Fruit fly (Drosophila melanogaster) whole organism: Measurements from ENCODE around the gene CG15042.

Source experiments
- CG8478 ChIP-seq: fragments of >200 bp; optimal IDR thresholded peaks from 2 replicates; lab custom pipeline; 2018; ENCODE audit warnings: inconsistent platforms
- Dll ChIP-seq: fragments of >200 bp; optimal IDR thresholded peaks from 2 replicates; lab custom pipeline; 2017
- EcR ChIP-seq, 2 experiments: fragments of >200 bp; optimal IDR thresholded peaks; 2 replicates each; lab custom pipeline; 2017; ENCODE audit warnings: missing biosample characterization in 2 of 2, missing genetic modification characterization in 2 of 2, missing genetic modification reagents in 2 of 2
- pan ChIP-seq: fragments of >200 bp; optimal IDR thresholded peaks from 2 replicates; lab custom pipeline; 2017
- psq ChIP-seq: fragments of >200 bp; optimal IDR thresholded peaks from 2 replicates; lab custom pipeline; 2017
- usp ChIP-seq: fragments of >200 bp; optimal IDR thresholded peaks from 2 replicates; lab custom pipeline; 2017; ENCODE audit warnings: missing biosample characterization, missing genetic modification characterization, mixed read lengths

CG15042 gene

dm6 chrX:18522395-18523104 is 5.5 kb downstream of the CG15042 start, which contains the start of gene CG6481:
TSS of gene CG6481 (minus strand) at chrX:18522445.
- no peak for TF ChIP-seq pan (lab: Kevin White, UChicago)
- TF ChIP-seq EcR (GFP tag; optimal IDR thresholded peaks at IDR 0.05; lab: Kevin White, UChicago): no peak
- TF ChIP-seq usp (GFP tag; lab: Kevin White, UChicago): no peak
- no peak for TF ChIP-seq CG8478 (lab: Kevin White, UChicago)
- no peak for TF ChIP-seq psq (lab: Kevin White, UChicago)
- no peak for TF ChIP-seq Dll (lab: Kevin White, UChicago)

dm6 chrX:18520360-18520759 is 7.7 kb downstream of the CG15042 start:
- TF ChIP-seq EcR (GFP tag; optimal IDR thresholded peaks at IDR 0.05; lab: Kevin White, UChicago) (no peak), Dll (lab: Kevin White, UChicago) (no peak), usp (GFP tag; lab: Kevin White, UChicago) (no peak), pan (lab: Kevin White, UChicago) (no peak), psq (lab: Kevin White, UChicago) (no peak), CG8478 (lab: Kevin White, UChicago) (no peak)

dm6 chrX:18517415-18517814 is 10.7 kb downstream of the CG15042 start:
- TF ChIP-seq psq (lab: Kevin White, UChicago) (no peak), CG8478 (lab: Kevin White, UChicago) (no peak), pan (lab: Kevin White, UChicago) (no peak), Dll (lab: Kevin White, UChicago) (no peak), usp (GFP tag; lab: Kevin White, UChicago) (no peak), EcR (GFP tag; optimal IDR thresholded peaks at IDR 0.05; lab: Kevin White, UChicago) (no peak)

- TF ChIP-seq EcR (GFP tag; optimal IDR thresholded peaks at IDR 0.05; lab: Kevin White, UChicago): no peak
- no peak for TF ChIP-seq pan (lab: Kevin White, UChicago)
- TF ChIP-seq psq (lab: Kevin White, UChicago): no peak
- no peak for TF ChIP-seq CG8478 (lab: Kevin White, UChicago)
- no peak for TF ChIP-seq Dll (lab: Kevin White, UChicago)
- no peak for TF ChIP-seq usp (GFP tag; lab: Kevin White, UChicago)
Measured at dm6 chrX:18515988-18516541, 12.0 kb downstream of the CG15042 start.

- TF ChIP-seq psq (lab: Kevin White, UChicago): no peak
- no peak for TF ChIP-seq usp (GFP tag; lab: Kevin White, UChicago)
- no peak for TF ChIP-seq pan (lab: Kevin White, UChicago)
- TF ChIP-seq Dll (lab: Kevin White, UChicago): no peak
- no peak for TF ChIP-seq CG8478 (lab: Kevin White, UChicago)
- no peak for TF ChIP-seq EcR (GFP tag; optimal IDR thresholded peaks at IDR 0.05; lab: Kevin White, UChicago)
Measured at dm6 chrX:18515205-18515921, 12.7 kb downstream of the CG15042 start, which contains the start of the genes Bx and HisRS. TSS of gene Bx (plus strand) at chrX:18515428. TSS of gene HisRS (plus strand) at chrX:18515428.

- TF ChIP-seq pan (lab: Kevin White, UChicago) (no peak), CG8478 (lab: Kevin White, UChicago) (no peak), EcR (GFP tag; optimal IDR thresholded peaks at IDR 0.05; lab: Kevin White, UChicago) (no peak), psq (lab: Kevin White, UChicago) (no peak), Dll (lab: Kevin White, UChicago) (no peak), usp (GFP tag; lab: Kevin White, UChicago) (no peak)
Measured at dm6 chrX:18514767-18515166, 13.3 kb downstream of the CG15042 start, which contains the start of gene CG6470. TSS of gene CG6470 (minus strand) at chrX:18514867.

dm6 chrX:18512271-18512679 is 15.8 kb downstream of the CG15042 start, which contains the start of gene Ggt-1:
TSS of gene Ggt-1 (minus strand) at chrX:18512521.
- TF ChIP-seq psq (lab: Kevin White, UChicago) (no peak), Dll (lab: Kevin White, UChicago) (no peak), EcR (GFP tag; optimal IDR thresholded peaks at IDR 0.05; lab: Kevin White, UChicago) (no peak), pan (lab: Kevin White, UChicago) (no peak)

- TF ChIP-seq Dll (lab: Kevin White, UChicago) (no peak), EcR (GFP tag; optimal IDR thresholded peaks at IDR 0.05; lab: Kevin White, UChicago) (no peak), psq (lab: Kevin White, UChicago) (no peak), pan (lab: Kevin White, UChicago) (no peak), CG8478 (lab: Kevin White, UChicago) (no peak), usp (GFP tag; lab: Kevin White, UChicago) (no peak)
Measured at dm6 chrX:18510884-18511283, 17.2 kb downstream of the CG15042 start.

- TF ChIP-seq usp (GFP tag; lab: Kevin White, UChicago) (no peak), pan (lab: Kevin White, UChicago) (no peak), EcR (GFP tag; optimal IDR thresholded peaks at IDR 0.05; lab: Kevin White, UChicago) (no peak), CG8478 (lab: Kevin White, UChicago) (no peak), Dll (lab: Kevin White, UChicago) (no peak), psq (lab: Kevin White, UChicago) (no peak)
Measured at dm6 chrX:18509430-18509829, 18.6 kb downstream of the CG15042 start.

dm6 chrX:18508565-18508964 is 19.5 kb downstream of the CG15042 start:
- TF ChIP-seq psq (lab: Kevin White, UChicago) (no peak), usp (GFP tag; lab: Kevin White, UChicago) (no peak), CG8478 (lab: Kevin White, UChicago) (no peak), Dll (lab: Kevin White, UChicago) (no peak), EcR (GFP tag; optimal IDR thresholded peaks at IDR 0.05; lab: Kevin White, UChicago) (no peak), pan (lab: Kevin White, UChicago) (no peak)
